Fruit fly (Drosophila melanogaster): ENCODE data around the gene Rpn7.

Rpn7 gene

dm6 chr3R:22465138-22465537 is 3.3 kb upstream of the Rpn7 start:
- TF ChIP-seq Pdp1 (GFP tag; optimal IDR thresholded peaks at IDR 0.05) (peak in 1 of 2 experiments; percentile 34), sr (GFP tag; IDR thresholded peaks at IDR 0.05) (0 out of 3 replicates have a peak, but pooled peaks have one; percentile 19), lbe (GFP tag; optimal IDR thresholded peaks at IDR 0.05) (no peak), YL-1 (GFP tag; optimal IDR thresholded peaks at IDR 0.05) (no peak), CG2202 (tag; optimal IDR thresholded peaks at IDR 0.05) (no peak), Hr78 (GFP tag; optimal IDR thresholded peaks at IDR 0.05) (peak in 1 of 2 experiments; percentile 2)

DNA sequence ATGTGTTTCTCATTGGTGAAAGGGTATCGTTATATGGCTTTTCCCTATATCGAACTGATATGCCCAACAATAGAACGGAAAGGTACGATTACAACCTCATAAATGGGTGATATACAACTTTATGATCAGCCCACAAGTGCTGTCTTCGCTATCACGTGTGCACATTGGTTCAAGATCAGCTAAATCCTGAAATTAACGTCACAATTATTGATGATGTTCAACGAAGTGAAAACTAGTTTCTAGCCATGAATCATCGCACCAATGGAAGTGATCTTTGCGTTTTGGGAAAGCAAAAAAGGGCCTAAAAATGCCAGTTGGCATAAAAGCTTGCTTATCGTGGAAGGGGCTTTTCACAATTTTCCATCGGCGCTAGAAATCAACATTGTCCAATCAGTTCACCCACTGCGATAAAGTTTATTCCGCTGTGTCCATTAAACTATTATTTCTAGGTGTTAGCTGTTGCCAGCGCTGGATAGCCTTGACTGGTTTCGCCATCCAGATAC is 2.8 kb upstream of the Rpn7 start, which contains the start of gene CG7054:
Gene CG7054 (plus strand): TSS at position 375 of the 503 bp plus-strand sequence.
- no peak for TF ChIP-seq CHES-1-like (GFP tag; optimal IDR thresholded peaks at IDR 0.05)
- peak; percentile 37; the same call in 1 of the 2 replicates for TF ChIP-seq slbo (GFP tag; IDR thresholded peaks at IDR 0.05)
- no peak for TF ChIP-seq CG13624 (GFP tag; optimal IDR thresholded peaks at IDR 0.05)
- TF ChIP-seq knrl (GFP tag; IDR thresholded peaks at IDR 0.05; ENCODE audit: partially characterized antibody), result no peak
- TF ChIP-seq Scr (GFP tag; IDR thresholded peaks at IDR 0.05; ENCODE audit: partially characterized antibody), result 0 out of 2 replicates have a peak, but pooled peaks have one; percentile 10
- peak; percentile 15 for TF ChIP-seq Dp (GFP tag; optimal IDR thresholded peaks at IDR 0.05)
- no peak for TF ChIP-seq Lpt (GFP tag; optimal IDR thresholded peaks at IDR 0.05)
- TF ChIP-seq CG11398 (GFP tag; optimal IDR thresholded peaks at IDR 0.05), result no peak
- peak; percentile 35 for TF ChIP-seq CoRest (tag; optimal IDR thresholded peaks at IDR 0.05)
- peak; percentile 66 for TF ChIP-seq B-H2 (GFP tag; optimal IDR thresholded peaks at IDR 0.05)
- TF ChIP-seq Dll (GFP tag; IDR thresholded peaks at IDR 0.05; ENCODE audit: partially characterized antibody), result no peak
- TF ChIP-seq CG1603 (tag; optimal IDR thresholded peaks at IDR 0.05), result peak; percentile 32
- no peak for TF ChIP-seq CG30020 (tag; optimal IDR thresholded peaks at IDR 0.05)
- TF ChIP-seq Jarid2 (GFP tag; optimal IDR thresholded peaks at IDR 0.05), result no peak
- TF ChIP-seq sr (GFP tag; IDR thresholded peaks at IDR 0.05), result no peak
- TF ChIP-seq sug (tag; optimal IDR thresholded peaks at IDR 0.05), result peak; percentile 81
- no peak; the same call in 1 of the 2 replicates for TF ChIP-seq ham (GFP tag; IDR thresholded peaks at IDR 0.05)
- no peak for TF ChIP-seq lmd (GFP tag; IDR thresholded peaks at IDR 0.05)
- peak; percentile 26; the same call in 1 of the 2 replicates for TF ChIP-seq CG14014 (GFP tag; IDR thresholded peaks at IDR 0.05)
- TF ChIP-seq danr (GFP tag; IDR thresholded peaks at IDR 0.05), result no peak
- no peak for TF ChIP-seq Myb (GFP tag; optimal IDR thresholded peaks at IDR 0.05)
- TF ChIP-seq CG13424 (tag; optimal IDR thresholded peaks at IDR 0.05), result peak; percentile 27
- no peak for TF ChIP-seq CG6654 (GFP tag; optimal IDR thresholded peaks at IDR 0.05)
- no peak for TF ChIP-seq kah (GFP tag; optimal IDR thresholded peaks at IDR 0.05)
- no peak for TF ChIP-seq CG1529 (GFP tag; optimal IDR thresholded peaks at IDR 0.05)
- TF ChIP-seq eve (GFP tag; optimal IDR thresholded peaks at IDR 0.05), result no peak
- TF ChIP-seq Dfd (GFP tag; optimal IDR thresholded peaks at IDR 0.05), result no peak
- no peak for TF ChIP-seq ems (GFP tag; optimal IDR thresholded peaks at IDR 0.05)
- peak; percentile 42 for TF ChIP-seq odd (GFP tag; optimal IDR thresholded peaks at IDR 0.05)
- no peak for TF ChIP-seq CG11093 (GFP tag; IDR thresholded peaks at IDR 0.05)
- no peak for TF ChIP-seq so (GFP tag; IDR thresholded peaks at IDR 0.05)
- TF ChIP-seq zen (tag; optimal IDR thresholded peaks at IDR 0.05), result no peak
- TF ChIP-seq Ssrp (tag; optimal IDR thresholded peaks at IDR 0.05), result no peak
- no peak for TF ChIP-seq Kr (GFP tag; optimal IDR thresholded peaks at IDR 0.05)
- peak; percentile 45 for TF ChIP-seq Fer3 (tag; optimal IDR thresholded peaks at IDR 0.05)
- TF ChIP-seq H15 (GFP tag; IDR thresholded peaks at IDR 0.05), result no peak
- TF ChIP-seq croc (GFP tag; conservative IDR thresholded peaks at IDR 0.05), result no peak
- TF ChIP-seq pros (GFP tag; optimal IDR thresholded peaks at IDR 0.05), result no peak
- TF ChIP-seq mirr (GFP tag; optimal IDR thresholded peaks at IDR 0.05), result peak; percentile 76
- no peak for TF ChIP-seq nerfin-1 (tag; optimal IDR thresholded peaks at IDR 0.05)
- TF ChIP-seq Oaz (GFP tag; IDR thresholded peaks at IDR 0.05), result no peak
- no peak for TF ChIP-seq CkIIα-i1 (GFP tag; IDR thresholded peaks at IDR 0.05)
- TF ChIP-seq ab (GFP tag; optimal IDR thresholded peaks at IDR 0.05), result no peak
- TF ChIP-seq CG2129 (GFP tag; IDR thresholded peaks at IDR 0.05; ENCODE audit: partially characterized antibody), result no peak
